Worm (Caenorhabditis elegans) whole organism, early embryonic: ENCODE data around the gene ttr-7.

Experiments
- B0310.2 ChIP-seq: sonication (generic microtip); optimal IDR thresholded peaks from 2 replicates; lab custom pipeline; 2016; ENCODE audit warnings: mild to moderate bottlenecking, missing genetic modification characterization, missing compliant biosample characterization
- F13C5.2 ChIP-seq: sonication (generic microtip); optimal IDR thresholded peaks from 2 replicates; lab custom pipeline; 2017; ENCODE audit warnings: mild to moderate bottlenecking, missing genetic modification characterization, inconsistent platforms, missing compliant biosample characterization
- aly-1 ChIP-seq: sonication (generic microtip); optimal IDR thresholded peaks from 2 replicates; lab custom pipeline; 2016; ENCODE audit warnings: missing genetic modification characterization, missing compliant biosample characterization
- ama-1 ChIP-seq: fragments of 150-350 bp; optimal IDR thresholded peaks from 2 replicates; lab custom pipeline; 2014
- ceh-13 ChIP-seq: fragments of 200-800 bp; sonication (Bioruptor generic); optimal IDR thresholded peaks from 2 replicates; lab custom pipeline; 2018; ENCODE audit warnings: mild to moderate bottlenecking, missing genetic modification characterization, missing compliant biosample characterization
- ceh-36 ChIP-seq: sonication (generic microtip); optimal IDR thresholded peaks from 2 replicates; lab custom pipeline; 2016; ENCODE audit warnings: missing genetic modification characterization, inconsistent platforms, missing compliant biosample characterization
- ets-7 ChIP-seq: sonication (generic microtip); optimal IDR thresholded peaks from 2 replicates; lab custom pipeline; 2016; ENCODE audit warnings: missing genotype, missing genetic modification characterization, missing compliant biosample characterization
- flt-1 ChIP-seq: fragments of 200-800 bp; sonication (Bioruptor generic); IDR thresholded peaks from 2 replicates; pipeline ENCODE4 v1.3.6; 2022; ENCODE audit warnings: missing genetic modification characterization, missing compliant biosample characterization
- hmbx-1 ChIP-seq: sonication (generic microtip); optimal IDR thresholded peaks from 2 replicates; lab custom pipeline; 2016; ENCODE audit warnings: mild to moderate bottlenecking, missing genetic modification characterization, missing compliant biosample characterization
- hmg-4 ChIP-seq: fragments of 200-800 bp; sonication (Bioruptor generic); optimal IDR thresholded peaks from 2 replicates; lab custom pipeline; 2018; ENCODE audit warnings: mild to moderate bottlenecking, missing genetic modification characterization, missing compliant biosample characterization
- hnd-1 ChIP-seq: sonication (generic microtip); optimal IDR thresholded peaks from 2 replicates; lab custom pipeline; 2016; ENCODE audit warnings: missing genetic modification characterization, missing compliant biosample characterization
- pes-1 ChIP-seq: fragments of 200-800 bp; sonication (Bioruptor generic); IDR thresholded peaks from 2 replicates; pipeline ENCODE4 v1.3.6; 2022; ENCODE audit warnings: missing genetic modification reagents, missing genetic modification characterization, missing compliant biosample characterization
- scrt-1 ChIP-seq: fragments of 200-800 bp; sonication (Bioruptor generic); IDR thresholded peaks from 2 replicates; pipeline ENCODE4 v1.3.6; 2022; ENCODE audit warnings: missing genetic modification characterization, missing compliant biosample characterization
- sea-1 ChIP-seq: fragments of 200-800 bp; sonication (Bioruptor generic); conservative IDR thresholded peaks from 2 replicates; pipeline ENCODE4 v1.3.6; 2022; ENCODE audit warnings: missing genetic modification characterization, missing compliant biosample characterization
- tbx-11 ChIP-seq: fragments of 200-800 bp; sonication (Bioruptor generic); IDR thresholded peaks from 2 replicates; pipeline ENCODE4 v1.3.6; 2022; ENCODE audit warnings: missing genetic modification characterization, missing compliant biosample characterization
- tbx-37 ChIP-seq: fragments of 200-800 bp; sonication (Bioruptor generic); conservative IDR thresholded peaks from 2 replicates; pipeline ENCODE4 v1.3.6; 2022; ENCODE audit warnings: missing genetic modification reagents, missing genetic modification characterization, missing compliant biosample characterization
- tra-4 ChIP-seq: sonication (generic microtip); optimal IDR thresholded peaks from 2 replicates; lab custom pipeline; 2017; ENCODE audit warnings: missing genetic modification characterization, missing compliant biosample characterization

The ttr-7 gene

DNA sequence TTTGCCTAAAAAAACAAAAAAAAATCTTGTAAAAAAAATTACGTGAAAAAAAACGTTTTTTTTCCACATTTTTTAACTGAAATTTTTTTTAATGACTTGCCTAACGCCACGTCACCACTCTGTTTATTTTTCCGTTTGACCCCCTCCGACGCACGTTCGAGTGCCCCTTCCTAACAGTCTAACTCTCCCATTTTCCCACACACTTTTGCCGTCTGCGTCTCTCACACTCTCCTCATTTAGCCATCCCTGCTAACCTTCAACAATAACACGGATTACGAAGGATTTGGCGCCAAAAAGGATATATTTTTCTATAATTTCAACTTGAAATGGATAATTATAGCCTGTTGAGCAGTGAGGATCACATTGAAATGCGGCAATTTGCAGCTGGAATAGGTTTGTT is 41.4 kb downstream of the ttr-7 start:
- no peak for TF ChIP-seq tbx-11
- no peak for TF ChIP-seq tbx-37 (GFP tag; lab: Robert Waterston, UW)
- no peak for TF ChIP-seq hnd-1
- no peak for TF ChIP-seq ceh-36
- no peak for TF ChIP-seq B0310.2 (tag; lab: Kevin White, UChicago)
- TF ChIP-seq ceh-13 (GFP tag; lab: Kevin White, UChicago) = no peak
- no peak for TF ChIP-seq aly-1 (tag; lab: Kevin White, UChicago)
- no peak for TF ChIP-seq pes-1
- no peak for TF ChIP-seq hmg-4 (GFP tag; lab: Kevin White, UChicago)
- no peak for TF ChIP-seq ets-7 (tag; lab: Kevin White, UChicago)
- TF ChIP-seq scrt-1 (GFP tag; lab: Robert Waterston, UW) = no peak
- no peak for TF ChIP-seq F13C5.2 (tag; lab: Kevin White, UChicago)
- no peak for TF ChIP-seq sea-1 (GFP tag; lab: Robert Waterston, UW)
- TF ChIP-seq tra-4 (tag; lab: Kevin White, UChicago) = no peak
- TF ChIP-seq ama-1 (lab: Kevin White, UChicago) = no peak
- no peak for TF ChIP-seq flt-1 (GFP tag; lab: Robert Waterston, UW)
- TF ChIP-seq hmbx-1 (tag; lab: Kevin White, UChicago) = no peak

DNA sequence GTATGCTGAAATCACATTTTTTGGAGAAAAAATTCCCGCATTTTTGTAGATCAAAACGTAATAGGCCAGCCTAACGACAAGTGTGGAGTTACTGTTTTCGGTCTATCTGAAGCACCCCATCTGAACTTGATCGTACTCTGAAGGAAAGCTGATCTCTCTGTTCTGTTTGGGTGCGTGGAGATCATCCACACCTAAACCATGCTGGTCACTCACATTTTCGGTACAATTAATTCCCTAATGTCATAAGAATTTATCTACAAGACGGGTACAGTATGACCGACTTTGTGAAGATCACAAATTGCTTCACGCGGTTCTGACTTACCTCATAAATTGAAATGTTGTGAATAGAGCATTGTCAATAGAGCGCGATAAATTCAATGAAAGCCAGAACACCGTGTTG is 44.1 kb downstream of the ttr-7 start:
- TF ChIP-seq hnd-1 (no peak), tra-4 (tag; lab: Kevin White, UChicago) (no peak), F13C5.2 (tag; lab: Kevin White, UChicago) (no peak), ets-7 (tag; lab: Kevin White, UChicago) (no peak), ama-1 (lab: Kevin White, UChicago) (no peak), B0310.2 (tag; lab: Kevin White, UChicago) (no peak), flt-1 (GFP tag; lab: Robert Waterston, UW) (no peak), aly-1 (tag; lab: Kevin White, UChicago) (no peak), pes-1 (no peak), tbx-37 (GFP tag; lab: Robert Waterston, UW) (no peak), hmg-4 (GFP tag; lab: Kevin White, UChicago) (no peak), scrt-1 (GFP tag; lab: Robert Waterston, UW) (no peak), ceh-13 (GFP tag; lab: Kevin White, UChicago) (no peak), sea-1 (GFP tag; lab: Robert Waterston, UW) (no peak), tbx-11 (no peak)

ce11 chrIII:650539-650938 is 44.7 kb downstream of the ttr-7 start:
- TF ChIP-seq aly-1 (tag; lab: Kevin White, UChicago) (no peak), flt-1 (GFP tag; lab: Robert Waterston, UW) (no peak), ets-7 (tag; lab: Kevin White, UChicago) (no peak), scrt-1 (GFP tag; lab: Robert Waterston, UW) (no peak), hmg-4 (GFP tag; lab: Kevin White, UChicago) (no peak), tbx-37 (GFP tag; lab: Robert Waterston, UW) (no peak), ama-1 (lab: Kevin White, UChicago) (no peak), hmbx-1 (tag; lab: Kevin White, UChicago) (no peak), tra-4 (tag; lab: Kevin White, UChicago) (no peak), ceh-36 (no peak), ceh-13 (GFP tag; lab: Kevin White, UChicago) (no peak), pes-1 (no peak), F13C5.2 (tag; lab: Kevin White, UChicago) (no peak), sea-1 (GFP tag; lab: Robert Waterston, UW) (no peak), tbx-11 (no peak), hnd-1 (no peak), B0310.2 (tag; lab: Kevin White, UChicago) (no peak)

DNA sequence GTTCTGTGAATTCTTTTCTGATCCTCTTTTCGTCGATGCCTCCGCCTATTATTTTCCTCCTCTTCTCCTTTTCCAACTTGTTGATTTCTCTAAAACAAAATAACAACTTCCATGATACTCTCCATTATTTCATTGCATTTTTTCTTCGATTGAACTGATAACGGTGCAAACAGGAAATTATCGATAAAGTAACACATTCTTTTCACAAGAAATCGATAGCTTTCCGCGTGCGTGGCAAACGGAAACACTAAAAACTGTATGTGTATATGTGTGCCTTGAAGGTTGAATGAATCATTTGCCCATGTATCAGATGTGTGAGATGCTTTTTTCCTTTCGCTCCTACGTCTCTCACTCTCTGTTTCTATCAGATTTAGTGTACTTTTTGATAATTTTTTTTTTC is 45.8 kb downstream of the ttr-7 start:
- TF ChIP-seq ama-1 (lab: Kevin White, UChicago) (no peak), scrt-1 (GFP tag; lab: Robert Waterston, UW) (no peak), hmbx-1 (tag; lab: Kevin White, UChicago) (no peak), pes-1 (no peak), tbx-11 (no peak), aly-1 (tag; lab: Kevin White, UChicago) (no peak), ets-7 (tag; lab: Kevin White, UChicago) (no peak), tbx-37 (GFP tag; lab: Robert Waterston, UW) (no peak)

ce11 chrIII:654365-654764 is 48.6 kb downstream of the ttr-7 start:
- no peak for TF ChIP-seq pes-1
- no peak for TF ChIP-seq flt-1 (GFP tag; lab: Robert Waterston, UW)
- no peak for TF ChIP-seq ets-7 (tag; lab: Kevin White, UChicago)
- TF ChIP-seq hmbx-1 (tag; lab: Kevin White, UChicago) = no peak
- TF ChIP-seq ceh-36 = no peak
- TF ChIP-seq ceh-13 (GFP tag; lab: Kevin White, UChicago) = no peak
- no peak for TF ChIP-seq tbx-11
- no peak for TF ChIP-seq hnd-1
- no peak for TF ChIP-seq tbx-37 (GFP tag; lab: Robert Waterston, UW)
- TF ChIP-seq aly-1 (tag; lab: Kevin White, UChicago) = no peak
- TF ChIP-seq tra-4 (tag; lab: Kevin White, UChicago) = no peak
- TF ChIP-seq scrt-1 (GFP tag; lab: Robert Waterston, UW) = no peak
- no peak for TF ChIP-seq F13C5.2 (tag; lab: Kevin White, UChicago)
- no peak for TF ChIP-seq B0310.2 (tag; lab: Kevin White, UChicago)
